Fruit fly (Drosophila melanogaster) whole organism, pupa: Measurements from ENCODE around the gene CG43121.

ENCODE experiments used
- CG10348 ChIP-seq: fragments of 200-800 bp; sonication (Bioruptor generic); IDR thresholded peaks from 2 replicates; pipeline ENCODE4 v1.3.6; 2022; ENCODE audit warnings: missing biosample characterization, missing genetic modification characterization
- CG12605 ChIP-seq: fragments of 200-800 bp; sonication (Bioruptor generic); IDR thresholded peaks from 2 replicates; pipeline ENCODE4 v1.3.6; 2022; ENCODE audit warnings: missing biosample characterization, missing genetic modification characterization
- CG13204 ChIP-seq: fragments of 200-800 bp; sonication (Bioruptor generic); optimal IDR thresholded peaks from 2 replicates; lab custom pipeline; 2018; ENCODE audit warnings: missing biosample characterization, mild to moderate bottlenecking, missing genetic modification characterization, moderate library complexity
- CG14655 ChIP-seq: fragments of 200-800 bp; sonication (Bioruptor generic); optimal IDR thresholded peaks from 3 replicates; lab custom pipeline; 2017; ENCODE audit warnings: mild to moderate bottlenecking, missing biosample characterization, missing genetic modification reagents, missing genetic modification characterization
- CG15710 ChIP-seq: fragments of 200-800 bp; sonication (Bioruptor generic); optimal IDR thresholded peaks from 2 replicates; lab custom pipeline; 2018; ENCODE audit warnings: missing biosample characterization, mild to moderate bottlenecking, missing genetic modification characterization, moderate library complexity
- CG17806 ChIP-seq: fragments of 200-800 bp; sonication (Bioruptor generic); optimal IDR thresholded peaks from 2 replicates; lab custom pipeline; 2018; ENCODE audit warnings: missing biosample characterization, mild to moderate bottlenecking, missing genetic modification characterization, moderate library complexity
- CG32121 ChIP-seq: fragments of 200-800 bp; sonication (Bioruptor generic); IDR thresholded peaks from 2 replicates; pipeline ENCODE4 v1.3.6; 2022; ENCODE audit warnings: missing biosample characterization, missing genetic modification characterization
- CG34367 ChIP-seq: fragments of 200-800 bp; sonication (Bioruptor generic); optimal IDR thresholded peaks from 2 replicates; lab custom pipeline; 2018; ENCODE audit warnings: missing biosample characterization, mild to moderate bottlenecking, missing genetic modification characterization
- CG4496 ChIP-seq: fragments of 200-800 bp; sonication (Bioruptor generic); IDR thresholded peaks from 3 replicates; pipeline ENCODE4 v1.3.6; 2022; ENCODE audit warnings: missing biosample characterization, missing genetic modification characterization
- CG8159 ChIP-seq: fragments of 200-800 bp; sonication (Bioruptor generic); optimal IDR thresholded peaks from 3 replicates; lab custom pipeline; 2018; ENCODE audit warnings: missing biosample characterization, mild to moderate bottlenecking, missing genetic modification characterization, moderate library complexity
- CG8301 ChIP-seq: fragments of 200-800 bp; sonication (Bioruptor generic); optimal IDR thresholded peaks from 2 replicates; lab custom pipeline; 2018; ENCODE audit warnings: missing biosample characterization, mild to moderate bottlenecking, missing genetic modification characterization
- CG9948 ChIP-seq: fragments of 200-800 bp; sonication (Bioruptor generic); optimal IDR thresholded peaks from 2 replicates; lab custom pipeline; 2018; ENCODE audit warnings: missing biosample characterization, mild to moderate bottlenecking, missing genetic modification characterization, moderate library complexity
- D1 ChIP-seq: fragments of 200-800 bp; sonication (Bioruptor generic); optimal IDR thresholded peaks from 2 replicates; lab custom pipeline; 2018; ENCODE audit warnings: missing biosample characterization, mild to moderate bottlenecking, missing genetic modification characterization, moderate library complexity
- EcR ChIP-seq: fragments of 200-800 bp; sonication (Bioruptor generic); optimal IDR thresholded peaks from 3 replicates; lab custom pipeline; 2019; ENCODE audit warnings: missing biosample characterization, missing genetic modification characterization, mild to moderate bottlenecking, moderate library complexity, missing genetic modification reagents
- Ets98B ChIP-seq: fragments of 200-800 bp; sonication (Bioruptor generic); IDR thresholded peaks from 2 replicates; pipeline ENCODE4 v1.3.6; 2022; ENCODE audit warnings: missing biosample characterization, missing genetic modification characterization
- Pif1A ChIP-seq: fragments of 200-800 bp; sonication (Bioruptor generic); optimal IDR thresholded peaks from 3 replicates; lab custom pipeline; 2016; ENCODE audit warnings: missing biosample characterization, missing genetic modification characterization
- Pif1B ChIP-seq: fragments of 200-800 bp; sonication (Bioruptor generic); optimal IDR thresholded peaks from 3 replicates; lab custom pipeline; 2016; ENCODE audit warnings: missing biosample characterization, missing genetic modification characterization
- Snoo ChIP-seq: fragments of 200-800 bp; sonication (Bioruptor generic); optimal IDR thresholded peaks from 3 replicates; lab custom pipeline; 2017; ENCODE audit warnings: missing biosample characterization, mild to moderate bottlenecking, missing genetic modification characterization, inconsistent platforms
- fd96Ca ChIP-seq: fragments of 200-800 bp; sonication (Bioruptor generic); IDR thresholded peaks from 3 replicates; pipeline ENCODE4 v1.3.6; 2022; ENCODE audit warnings: missing biosample characterization, missing genetic modification characterization
- gl ChIP-seq: fragments of 200-800 bp; sonication (Bioruptor generic); optimal IDR thresholded peaks from 2 replicates; lab custom pipeline; 2018; ENCODE audit warnings: missing biosample characterization, mild to moderate bottlenecking, missing genetic modification characterization
- rn ChIP-seq: fragments of 200-800 bp; sonication (Bioruptor generic); IDR thresholded peaks from 2 replicates; pipeline ENCODE4 v1.3.6; 2022; ENCODE audit warnings: missing biosample characterization, missing genetic modification characterization

CG43121 gene

DNA sequence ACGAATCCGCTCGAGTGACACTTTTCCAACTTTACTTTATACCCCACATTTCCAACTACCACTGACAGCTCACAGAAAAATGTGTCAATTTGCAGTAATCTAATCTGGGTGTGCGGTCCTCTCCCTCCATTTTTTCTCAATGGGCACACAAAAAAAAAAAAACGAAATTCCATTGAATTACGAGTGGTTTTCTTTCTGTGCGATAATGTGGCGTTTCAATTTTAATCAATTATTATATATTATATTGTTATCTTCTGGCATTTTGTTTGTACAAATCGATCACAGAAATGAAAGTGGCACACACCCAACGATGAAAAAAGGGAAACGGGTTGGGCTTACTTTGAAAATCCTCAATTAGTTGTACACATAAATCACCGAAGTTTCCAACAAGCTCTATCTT is 21.9 kb downstream of the CG43121 start:
- no peak for TF ChIP-seq CG9948 (tag; lab: Kevin White, UChicago)
- TF ChIP-seq Snoo: no peak
- TF ChIP-seq CG10348: no peak
- TF ChIP-seq CG12605 (GFP tag; lab: Robert Waterston, UW): no peak
- TF ChIP-seq Ets98B (GFP tag; lab: Robert Waterston, UW): no peak
- TF ChIP-seq CG8301: no peak
- TF ChIP-seq fd96Ca (GFP tag; lab: Robert Waterston, UW): no peak
- TF ChIP-seq CG15710 (tag; lab: Kevin White, UChicago): no peak
- TF ChIP-seq gl (tag; lab: Kevin White, UChicago): no peak
- no peak for TF ChIP-seq CG14655 (GFP tag; lab: Kevin White, UChicago)
- no peak for TF ChIP-seq rn
- TF ChIP-seq Pif1B: no peak
- TF ChIP-seq CG4496 (GFP tag; lab: Robert Waterston, UW): no peak
- no peak for TF ChIP-seq Pif1A (GFP tag; lab: Kevin White, UChicago)
- no peak for TF ChIP-seq CG8159
- TF ChIP-seq CG34367 (tag; lab: Kevin White, UChicago): no peak
- TF ChIP-seq CG17806: no peak

DNA sequence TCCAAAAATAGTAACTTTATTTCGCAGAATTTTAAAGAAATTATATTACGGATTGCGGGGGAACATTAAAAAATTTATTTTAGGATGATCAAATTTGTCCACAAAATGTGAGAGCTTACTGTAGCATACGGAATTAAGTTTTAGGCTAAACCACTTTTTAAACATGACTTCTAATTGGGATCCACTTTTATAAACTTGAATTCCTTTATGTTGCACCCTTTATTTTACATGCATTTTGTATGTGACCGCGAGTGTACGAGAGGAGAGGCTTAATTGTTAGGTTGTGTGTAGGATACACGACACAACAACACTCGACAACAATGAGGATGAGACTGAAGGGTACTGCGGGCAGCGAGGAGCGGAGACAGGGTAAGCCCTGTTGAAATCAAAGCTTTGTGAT is 23.3 kb downstream of the CG43121 start:
- TF ChIP-seq fd96Ca (GFP tag; lab: Robert Waterston, UW) (no peak), CG8159 (peak; percentile 9), CG4496 (GFP tag; lab: Robert Waterston, UW) (no peak), D1 (no peak), CG15710 (tag; lab: Kevin White, UChicago) (peak; percentile 4), CG34367 (tag; lab: Kevin White, UChicago) (peak; percentile 12), Pif1B (no peak), CG12605 (GFP tag; lab: Robert Waterston, UW) (no peak), CG13204 (peak; percentile 36), Snoo (no peak), CG10348 (no peak), CG9948 (tag; lab: Kevin White, UChicago) (peak; percentile 39), CG17806 (no peak), Pif1A (GFP tag; lab: Kevin White, UChicago) (peak; percentile 2), EcR (GFP tag; lab: Kevin White, UChicago) (no peak), CG14655 (GFP tag; lab: Kevin White, UChicago) (peak; percentile 26), CG32121 (no peak), CG8301 (peak; percentile 3), rn (no peak), gl (tag; lab: Kevin White, UChicago) (no peak), Ets98B (GFP tag; lab: Robert Waterston, UW) (no peak)
- TF ChIP-seq, all 21 proteins: peak for 8

DNA sequence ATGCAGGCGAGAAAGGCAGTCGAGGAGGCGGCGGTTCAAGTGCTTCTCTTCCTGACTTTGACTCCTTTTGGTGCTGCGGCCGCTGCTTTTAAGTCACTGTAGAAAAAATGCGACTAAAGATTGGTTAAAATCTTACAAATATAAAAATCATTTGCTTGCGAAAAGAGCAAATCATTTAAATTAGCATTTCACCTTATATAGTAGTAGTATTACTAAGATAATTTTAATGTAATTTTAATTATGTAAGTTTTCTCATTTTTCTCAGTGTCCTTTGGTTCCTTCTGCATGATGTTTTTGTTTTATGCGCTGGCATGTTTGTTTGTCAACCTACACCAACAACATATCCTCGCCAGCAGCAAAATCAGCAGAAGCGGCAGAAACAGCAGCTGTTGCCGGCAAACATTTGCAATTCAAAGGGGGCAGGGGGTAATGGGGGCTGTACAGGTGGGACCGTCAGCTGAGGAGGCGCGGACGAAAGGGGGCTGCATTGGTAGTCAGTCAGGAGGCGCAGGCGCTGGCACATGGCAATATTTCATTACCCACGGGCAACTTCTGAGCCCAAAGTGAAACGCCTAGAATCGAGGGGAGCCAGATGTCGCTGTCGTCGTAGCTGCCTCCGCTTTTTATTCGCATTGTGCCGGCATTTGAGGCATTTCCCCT is 24.9 kb downstream of the CG43121 start:
- TF ChIP-seq gl (tag; lab: Kevin White, UChicago) (peak; percentile 39), CG12605 (GFP tag; lab: Robert Waterston, UW) (peak; percentile 77), EcR (GFP tag; lab: Kevin White, UChicago) (peak; percentile 9), Pif1B (peak; percentile 68), rn (no peak), CG17806 (peak; percentile 85), CG34367 (tag; lab: Kevin White, UChicago) (peak; percentile 66), D1 (peak; percentile 58), CG4496 (GFP tag; lab: Robert Waterston, UW) (peak; percentile 82; the same call in 2 of the 3 replicates), CG13204 (peak; percentile 62), CG14655 (GFP tag; lab: Kevin White, UChicago) (peak; percentile 81), CG9948 (tag; lab: Kevin White, UChicago) (peak; percentile 87), Pif1A (GFP tag; lab: Kevin White, UChicago) (peak; percentile 69), Ets98B (GFP tag; lab: Robert Waterston, UW) (peak; percentile 57), Snoo (peak; percentile 58), fd96Ca (GFP tag; lab: Robert Waterston, UW) (peak; percentile 32; the same call in 1 of the 3 replicates), CG8301 (peak; percentile 72), CG8159 (peak; percentile 86), CG10348 (no peak), CG32121 (no peak), CG15710 (tag; lab: Kevin White, UChicago) (peak; percentile 82)

DNA sequence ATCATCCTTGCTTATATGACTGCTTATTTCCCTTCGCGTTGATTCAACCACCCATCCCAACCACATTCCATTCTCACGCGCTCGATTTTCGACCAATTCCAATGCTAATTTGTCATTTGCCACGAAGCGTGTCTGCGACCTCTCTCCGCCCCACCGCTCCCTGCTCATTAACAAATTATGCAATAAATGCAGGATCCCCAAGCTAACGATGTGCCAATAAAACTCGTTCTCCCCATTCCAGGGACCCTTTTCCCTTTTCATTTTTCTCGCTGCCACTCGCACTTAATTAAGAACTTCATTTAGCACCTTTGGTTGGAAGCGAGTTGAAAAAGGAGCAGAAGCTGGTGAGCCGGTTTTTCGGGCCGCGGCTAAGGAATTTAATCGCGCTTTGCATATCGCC is 26.3 kb downstream of the CG43121 start:
- no peak for TF ChIP-seq CG15710 (tag; lab: Kevin White, UChicago)
- TF ChIP-seq EcR (GFP tag; lab: Kevin White, UChicago): peak; percentile 35
- TF ChIP-seq, all 21 proteins: peak for 1

DNA sequence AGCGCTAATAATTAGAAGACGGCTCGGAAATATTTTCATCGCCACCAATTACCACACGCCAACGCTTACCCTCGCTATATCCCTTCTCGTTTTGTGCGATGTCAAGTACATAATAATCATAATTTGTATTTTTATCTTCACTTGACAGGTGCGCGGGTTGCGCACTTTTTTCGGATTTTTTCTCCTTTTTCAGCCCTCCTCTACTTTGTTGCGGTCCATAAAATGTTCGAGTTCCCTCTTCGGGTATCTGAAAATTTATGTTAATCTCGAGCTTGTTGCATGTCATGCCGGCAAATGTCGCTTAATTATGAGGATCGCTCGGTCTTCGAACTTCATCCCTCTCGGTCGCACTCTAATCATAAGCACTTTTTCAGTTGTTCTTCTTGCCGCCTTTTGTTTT is 27.1 kb downstream of the CG43121 start:
- no peak for TF ChIP-seq Pif1A (GFP tag; lab: Kevin White, UChicago)
- no peak for TF ChIP-seq EcR (GFP tag; lab: Kevin White, UChicago)
- no peak for TF ChIP-seq Pif1B
- no peak for TF ChIP-seq D1
- TF ChIP-seq CG8159: no peak
- TF ChIP-seq CG34367 (tag; lab: Kevin White, UChicago): no peak

DNA sequence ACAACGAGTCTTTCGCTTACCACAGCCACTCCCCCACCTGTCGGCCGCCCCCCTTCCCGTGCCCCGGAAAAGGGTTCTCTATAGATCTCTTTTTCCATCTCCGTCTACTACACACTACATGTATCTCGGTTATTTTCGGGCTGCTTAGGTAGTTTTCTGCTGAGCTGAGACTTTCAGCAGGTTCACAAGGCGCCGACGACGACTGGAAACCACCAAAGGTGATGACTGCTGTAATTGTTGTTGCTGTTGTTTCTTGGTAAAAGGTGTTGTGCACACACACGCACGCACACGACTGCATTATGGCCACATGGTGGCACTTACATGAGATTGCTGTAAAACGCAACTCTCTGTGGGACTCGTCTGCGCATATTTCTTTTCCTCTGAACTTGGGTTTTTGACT is 28.5 kb downstream of the CG43121 start:
- no peak for TF ChIP-seq CG17806
- TF ChIP-seq Snoo: no peak
- no peak for TF ChIP-seq CG10348
- no peak for TF ChIP-seq CG15710 (tag; lab: Kevin White, UChicago)
- TF ChIP-seq CG4496 (GFP tag; lab: Robert Waterston, UW): no peak
- no peak for TF ChIP-seq D1
- no peak for TF ChIP-seq fd96Ca (GFP tag; lab: Robert Waterston, UW)
- TF ChIP-seq CG8301: no peak
- no peak for TF ChIP-seq CG14655 (GFP tag; lab: Kevin White, UChicago)
- TF ChIP-seq Pif1B: no peak
- TF ChIP-seq gl (tag; lab: Kevin White, UChicago): no peak
- TF ChIP-seq CG34367 (tag; lab: Kevin White, UChicago): no peak
- TF ChIP-seq Pif1A (GFP tag; lab: Kevin White, UChicago): no peak
- no peak for TF ChIP-seq CG13204
- no peak for TF ChIP-seq rn
- no peak for TF ChIP-seq EcR (GFP tag; lab: Kevin White, UChicago)
- TF ChIP-seq CG12605 (GFP tag; lab: Robert Waterston, UW): no peak
- TF ChIP-seq CG9948 (tag; lab: Kevin White, UChicago): no peak
- TF ChIP-seq Ets98B (GFP tag; lab: Robert Waterston, UW): no peak
- TF ChIP-seq, all 21 proteins: peak for 0
